Worm (Caenorhabditis elegans): Measurements from ENCODE around the gene Y102A5C.40.

DNA sequence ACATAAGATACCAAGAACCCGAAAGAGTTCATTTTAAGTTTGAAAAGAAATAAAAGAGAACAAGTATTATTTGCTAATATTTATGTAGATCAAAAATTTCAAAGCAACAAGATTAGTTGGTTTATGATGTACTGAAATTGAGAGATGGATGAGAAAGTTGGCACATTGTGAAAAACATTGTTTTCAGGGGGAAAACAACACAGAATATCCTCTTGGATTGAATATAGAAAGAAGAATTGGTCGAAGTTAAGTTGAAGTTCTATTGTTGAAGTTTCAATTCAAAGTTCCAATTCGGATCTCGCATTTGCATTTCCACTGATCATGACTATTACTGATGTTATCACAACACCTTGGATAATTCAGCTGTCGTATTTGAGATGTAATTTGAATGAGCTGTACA, 13.7 kb upstream of the Y102A5C.40 start:
- TF ChIP-seq dao-5 (tag; optimal IDR thresholded peaks at IDR 0.05): no peak
- no peak for TF ChIP-seq him-1 (tag; optimal IDR thresholded peaks at IDR 0.05)

Measured in whole organism, L4/young adult.